Worm (Caenorhabditis elegans) whole organism, L1 larva: ENCODE measurements around the gene sprr-2.

Experiments
- C34B4.2 ChIP-seq: sonication (generic microtip); optimal IDR thresholded peaks from 2 replicates; lab custom pipeline; 2017; ENCODE audit warnings: mild to moderate bottlenecking, missing genetic modification characterization, missing compliant biosample characterization
- aha-1 ChIP-seq: fragments of 150-350 bp; optimal IDR thresholded peaks from 2 replicates; lab custom pipeline; 2014; ENCODE audit warnings: missing biosample characterization, missing genetic modification characterization
- alr-1 ChIP-seq: fragments of 200-800 bp; sonication (Bioruptor generic); optimal IDR thresholded peaks from 2 replicates; lab custom pipeline; 2018; ENCODE audit warnings: borderline replicate concordance, mild to moderate bottlenecking, missing genetic modification characterization, missing compliant biosample characterization
- aly-2 ChIP-seq: fragments of 150-350 bp; optimal IDR thresholded peaks from 2 replicates; lab custom pipeline; 2014; ENCODE audit warnings: missing biosample characterization, missing genetic modification characterization
- ama-1 ChIP-seq: fragments of 150-350 bp; optimal IDR thresholded peaks from 2 replicates; lab custom pipeline; 2014
- ceh-8 ChIP-seq: fragments of 200-800 bp; sonication (Bioruptor generic); optimal IDR thresholded peaks from 2 replicates; lab custom pipeline; 2018; ENCODE audit warnings: mild to moderate bottlenecking, missing genetic modification characterization, moderate library complexity, missing compliant biosample characterization
- ceh-82 ChIP-seq, 3 experiments: fragments of 150-350 bp in 1 of 3; sonication (generic microtip) in 2 of 3; optimal IDR thresholded peaks; 2 replicates each; lab custom pipeline; 2014 to 2017; ENCODE audit warnings: missing biosample characterization in 3 of 3, missing genetic modification characterization in 3 of 3
- ces-1 ChIP-seq: fragments of 150-350 bp; optimal IDR thresholded peaks from 2 replicates; lab custom pipeline; 2014; ENCODE audit warnings: missing biosample characterization, missing genetic modification reagents, missing genetic modification characterization
- dpl-1 ChIP-seq, 3 experiments: fragments of 150-350 bp in 2 of 3; sonication (generic microtip) in 1 of 3; optimal IDR thresholded peaks; 2 replicates each; lab custom pipeline; 2014 to 2017; ENCODE audit warnings: missing biosample characterization in 3 of 3, missing genetic modification characterization in 3 of 3, missing genetic modification reagents in 3 of 3
- efl-1 ChIP-seq, 4 experiments: fragments of 150-350 bp; optimal IDR thresholded peaks in 3 of 4; peaks in 1 of 4; 1 replicate in 1 of 4; 2 replicates in 3 of 4; lab custom pipeline; 2014; ENCODE audit warnings: missing biosample characterization in 2 of 4, missing genetic modification characterization in 2 of 4, missing genetic modification reagents in 2 of 4
- elt-3 ChIP-seq, 6 experiments: fragments of 150-350 bp in 1 of 6; sonication (generic microtip); optimal IDR thresholded peaks; 2 replicates each; lab custom pipeline; 2017 to 2018; ENCODE audit warnings: missing biosample characterization in 6 of 6, missing genetic modification characterization in 6 of 6, inconsistent platforms in 1 of 6
- ets-5 ChIP-seq: fragments of 200-800 bp; sonication (Bioruptor generic); IDR thresholded peaks from 2 replicates; pipeline ENCODE4 v1.3.6; 2022; ENCODE audit warnings: missing genetic modification characterization, missing compliant biosample characterization
- fkh-10 ChIP-seq: sonication (generic microtip); optimal IDR thresholded peaks from 2 replicates; lab custom pipeline; 2017; ENCODE audit warnings: missing biosample characterization, missing genetic modification reagents, missing genetic modification characterization
- hlh-17 ChIP-seq: fragments of 200-800 bp; sonication (Bioruptor generic); optimal IDR thresholded peaks from 2 replicates; lab custom pipeline; 2018; ENCODE audit warnings: missing genetic modification characterization, mild to moderate bottlenecking, missing compliant biosample characterization, moderate library complexity, borderline replicate concordance
- hlh-4 ChIP-seq: sonication (generic microtip); optimal IDR thresholded peaks from 2 replicates; lab custom pipeline; 2016; ENCODE audit warnings: mild to moderate bottlenecking, missing genetic modification characterization, missing compliant biosample characterization
- irx-1 ChIP-seq: sonication (generic microtip); optimal IDR thresholded peaks from 2 replicates; lab custom pipeline; 2016; ENCODE audit warnings: missing genetic modification characterization, missing compliant biosample characterization
- isw-1 ChIP-seq: fragments of 200-800 bp; sonication (Bioruptor generic); IDR thresholded peaks from 2 replicates; pipeline ENCODE4 v1.3.6; 2022; ENCODE audit warnings: missing genetic modification characterization, missing compliant biosample characterization
- jun-1 ChIP-seq: fragments of 150-350 bp; optimal IDR thresholded peaks from 2 replicates; lab custom pipeline; 2014; ENCODE audit warnings: missing biosample characterization, missing genetic modification reagents, missing genetic modification characterization
- lin-14 ChIP-seq: fragments of 200-800 bp; sonication (Bioruptor generic); optimal IDR thresholded peaks from 2 replicates; lab custom pipeline; 2018; ENCODE audit warnings: mild to moderate bottlenecking, missing genetic modification characterization, moderate library complexity, missing compliant biosample characterization
- lir-3 ChIP-seq: sonication (generic microtip); optimal IDR thresholded peaks from 2 replicates; lab custom pipeline; 2016; ENCODE audit warnings: mild to moderate bottlenecking, missing genetic modification characterization, moderate library complexity, missing compliant biosample characterization; ENCODE audit not compliant: poor library complexity
- mab-9 ChIP-seq: fragments of 200-800 bp; sonication (Bioruptor generic); IDR thresholded peaks from 2 replicates; pipeline ENCODE4 v1.3.6; 2022; ENCODE audit warnings: missing genetic modification reagents, missing genetic modification characterization, missing compliant biosample characterization
- mef-2 ChIP-seq: fragments of 150-350 bp; optimal IDR thresholded peaks from 2 replicates; lab custom pipeline; 2014; ENCODE audit warnings: missing biosample characterization, missing genetic modification characterization
- nhr-28 ChIP-seq: fragments of 150-350 bp; optimal IDR thresholded peaks from 2 replicates; lab custom pipeline; 2014; ENCODE audit warnings: missing biosample characterization, missing genetic modification characterization
- nhr-71 ChIP-seq: sonication (generic microtip); optimal IDR thresholded peaks from 2 replicates; lab custom pipeline; 2016; ENCODE audit warnings: mild to moderate bottlenecking, missing genetic modification characterization, moderate library complexity, missing compliant biosample characterization
- nhr-85 ChIP-seq: sonication (generic microtip); peaks from one replicate; lab custom pipeline; 2016; ENCODE audit warnings: missing genetic modification characterization, inconsistent platforms, missing compliant biosample characterization
- nhr-90 ChIP-seq: sonication (generic microtip); optimal IDR thresholded peaks from 2 replicates; lab custom pipeline; 2016; ENCODE audit warnings: mild to moderate bottlenecking, missing genetic modification characterization, missing compliant biosample characterization; ENCODE audit not compliant: poor library complexity
- pax-3 ChIP-seq: fragments of 200-800 bp; sonication (Bioruptor generic); optimal IDR thresholded peaks from 2 replicates; lab custom pipeline; 2018; ENCODE audit warnings: mild to moderate bottlenecking, missing genetic modification characterization, moderate library complexity, missing compliant biosample characterization
- rnt-1 ChIP-seq: sonication (generic microtip); optimal IDR thresholded peaks from 2 replicates; lab custom pipeline; 2016; ENCODE audit warnings: mild to moderate bottlenecking, missing genetic modification characterization, moderate library complexity, missing compliant biosample characterization
- snu-23 ChIP-seq: sonication (generic microtip); optimal IDR thresholded peaks from 2 replicates; lab custom pipeline; 2016; ENCODE audit warnings: missing genetic modification characterization, missing compliant biosample characterization
- sptf-1 ChIP-seq: fragments of 150-350 bp; optimal IDR thresholded peaks from 2 replicates; lab custom pipeline; 2014; ENCODE audit warnings: missing biosample characterization, missing genetic modification characterization
- tlp-1 ChIP-seq: fragments of 150-350 bp; optimal IDR thresholded peaks from 2 replicates; lab custom pipeline; 2014; ENCODE audit warnings: missing biosample characterization, missing genetic modification characterization
- unc-130 ChIP-seq: fragments of 150-350 bp; optimal IDR thresholded peaks from 2 replicates; lab custom pipeline; 2017; ENCODE audit warnings: missing biosample characterization, missing genetic modification characterization, inconsistent platforms
- unc-62 ChIP-seq: fragments of 150-350 bp; optimal IDR thresholded peaks from 2 replicates; lab custom pipeline; 2014; ENCODE audit warnings: missing biosample characterization, missing genetic modification reagents, missing genetic modification characterization
- unc-86 ChIP-seq: sonication (generic microtip); optimal IDR thresholded peaks from 2 replicates; lab custom pipeline; 2016; ENCODE audit warnings: missing genetic modification characterization, missing compliant biosample characterization
- unc-98 ChIP-seq: fragments of 200-800 bp; sonication (Bioruptor generic); IDR thresholded peaks from 2 replicates; pipeline ENCODE4 v1.3.6; 2022; ENCODE audit warnings: missing genetic modification characterization, missing compliant biosample characterization
- vab-15 ChIP-seq: sonication (generic microtip); optimal IDR thresholded peaks from 2 replicates; lab custom pipeline; 2017; ENCODE audit warnings: missing genotype, mild to moderate bottlenecking, missing genetic modification characterization, missing compliant biosample characterization
- xbp-1 ChIP-seq: sonication (generic microtip); optimal IDR thresholded peaks from 2 replicates; lab custom pipeline; 2016; ENCODE audit warnings: missing genetic modification characterization, missing compliant biosample characterization
- zip-4 ChIP-seq: fragments of 200-800 bp; sonication (Bioruptor generic); optimal IDR thresholded peaks from 2 replicates; lab custom pipeline; 2018; ENCODE audit warnings: mild to moderate bottlenecking, missing genetic modification characterization, moderate library complexity, missing compliant biosample characterization

The sprr-2 gene

DNA sequence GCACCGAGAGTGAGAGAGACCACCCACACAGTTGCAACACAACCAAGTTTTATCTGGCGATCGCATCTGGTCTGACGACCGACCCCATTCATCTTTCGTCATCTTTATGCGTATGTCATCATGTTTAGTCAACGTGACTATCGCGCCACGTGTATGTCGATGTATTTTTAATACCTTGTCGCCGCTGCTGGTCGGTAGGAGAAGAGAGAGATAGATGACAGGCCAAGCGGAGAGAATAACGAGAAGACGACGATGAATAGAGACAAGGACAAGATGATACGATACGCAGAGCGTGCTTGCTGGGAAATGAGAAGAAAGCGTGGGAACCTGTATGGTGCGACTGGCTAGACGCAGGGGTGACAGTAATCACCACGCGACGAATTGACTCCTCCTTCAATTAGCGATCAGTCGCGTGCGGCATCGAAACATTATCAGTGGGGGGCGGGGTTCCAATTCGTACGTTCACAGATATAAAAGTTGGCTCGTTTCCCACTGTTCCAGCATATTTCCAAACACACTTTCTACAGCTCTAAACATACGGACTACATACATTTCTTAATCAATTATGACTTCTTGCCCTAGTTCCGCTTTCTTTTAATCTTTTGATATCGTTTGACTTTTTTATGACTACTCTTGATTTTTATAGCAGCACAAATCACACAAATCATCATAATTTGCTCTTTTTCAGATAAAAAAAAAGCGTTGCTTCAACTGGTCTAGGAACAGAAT lies 2.8 kb upstream of the sprr-2 start, which contains the start of gene tatn-1 (continued):
- TF ChIP-seq aha-1 (tag; lab: Kevin White, UChicago) (no peak), nhr-71 (tag; lab: Kevin White, UChicago) (peak; percentile 95), efl-1 (optimal IDR thresholded peaks at IDR 0.05; lab: Kevin White, UChicago) (peak; percentile 18 to 24), efl-1 (GFP tag; optimal IDR thresholded peaks at IDR 0.05 in 1 of 2; lab: Kevin White, UChicago) (peak in 1 of 2 experiments; percentile 95), rnt-1 (peak; percentile 30), nhr-90 (tag; lab: Kevin White, UChicago) (peak; percentile 95), elt-3 (tag; optimal IDR thresholded peaks at IDR 0.05; lab: Kevin White, UChicago) (peak in 5 of 6 experiments; percentile 2 to 90 (median 42)), mab-9 (GFP tag; lab: Robert Waterston, UW) (no peak), ets-5 (GFP tag; lab: Robert Waterston, UW) (no peak), unc-98 (GFP tag; lab: Robert Waterston, UW) (no peak), unc-86 (no peak), ceh-8 (no peak), lir-3 (tag; lab: Kevin White, UChicago) (no peak), alr-1 (no peak), sptf-1 (tag; lab: Kevin White, UChicago) (no peak), vab-15 (tag; lab: Kevin White, UChicago) (peak; percentile 45), mef-2 (tag; lab: Kevin White, UChicago) (peak; percentile 38), C34B4.2 (no peak), pax-3 (no peak), dpl-1 (GFP tag; optimal IDR thresholded peaks at IDR 0.05; lab: Kevin White, UChicago) (peak in 2 of 3 experiments; percentile 1 to 38), unc-62 (GFP tag; lab: Kevin White, UChicago) (no peak), hlh-4 (tag; lab: Kevin White, UChicago) (no peak), ces-1 (GFP tag; lab: Kevin White, UChicago) (no peak), hlh-17 (GFP tag; lab: Kevin White, UChicago) (no peak), lin-14 (peak; percentile 96), irx-1 (tag; lab: Kevin White, UChicago) (peak; percentile 81), aly-2 (no peak), snu-23 (GFP tag; lab: Kevin White, UChicago) (peak; percentile 85), nhr-28 (tag; lab: Kevin White, UChicago) (no peak), unc-130 (tag; lab: Kevin White, UChicago) (peak; percentile 46), zip-4 (no peak), fkh-10 (no peak), isw-1 (GFP tag; lab: Robert Waterston, UW) (no peak), xbp-1 (tag; lab: Kevin White, UChicago) (peak; percentile 71), nhr-85 (tag; lab: Kevin White, UChicago) (peak; percentile 100), ceh-82 (tag; optimal IDR thresholded peaks at IDR 0.05; lab: Kevin White, UChicago) (peak in 1 of 3 experiments; percentile 0), ama-1 (no peak)

DNA sequence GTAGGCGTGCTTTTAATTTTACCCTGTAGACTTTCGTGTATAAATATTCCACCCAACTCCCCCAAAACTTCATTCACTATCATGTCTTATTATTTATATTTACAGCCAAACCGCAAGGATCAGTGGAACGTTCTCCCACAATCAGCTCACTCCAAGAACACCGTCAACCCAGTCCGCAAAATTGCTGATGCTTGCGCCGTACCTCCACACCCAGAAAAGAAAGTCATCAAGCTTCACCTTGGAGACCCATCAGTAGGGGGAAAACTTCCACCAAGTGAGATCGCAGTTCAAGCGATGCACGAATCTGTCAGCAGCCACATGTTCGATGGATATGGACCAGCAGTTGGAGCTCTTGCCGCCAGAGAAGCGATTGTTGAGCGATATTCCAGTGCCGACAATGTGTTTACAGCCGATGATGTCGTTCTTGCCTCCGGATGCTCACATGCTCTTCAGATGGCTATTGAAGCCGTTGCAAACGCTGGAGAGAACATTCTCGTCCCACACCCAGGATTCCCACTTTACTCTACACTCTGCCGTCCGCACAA lies 2.0 kb upstream of the sprr-2 start:
- no peak for TF ChIP-seq efl-1 (optimal IDR thresholded peaks at IDR 0.05; lab: Kevin White, UChicago)
- peak in 1 of 2 experiments; percentile 30 for TF ChIP-seq efl-1 (GFP tag; optimal IDR thresholded peaks at IDR 0.05 in 1 of 2; lab: Kevin White, UChicago)
- no peak for TF ChIP-seq tlp-1 (tag; lab: Kevin White, UChicago)
- no peak for TF ChIP-seq jun-1 (tag; lab: Kevin White, UChicago)
- TF ChIP-seq vab-15 (tag; lab: Kevin White, UChicago) = no peak
